Worm (Caenorhabditis elegans) whole organism, L4 larva: ENCODE data around the gene txdc-9.

Experiments
- cey-2 ChIP-seq: sonication (generic microtip); optimal IDR thresholded peaks from 3 replicates; lab custom pipeline; 2017; ENCODE audit warnings: missing genetic modification characterization, mild to moderate bottlenecking, missing compliant biosample characterization, antibody characterized with exemption, borderline replicate concordance; ENCODE audit not compliant: insufficient read depth
- fos-1 ChIP-seq: fragments of 150-350 bp; optimal IDR thresholded peaks from 2 replicates; lab custom pipeline; 2014; ENCODE audit warnings: missing biosample characterization, missing genetic modification characterization
- lin-13 ChIP-seq: fragments of 150-350 bp; optimal IDR thresholded peaks from 2 replicates; lab custom pipeline; 2014; ENCODE audit warnings: missing biosample characterization, missing genetic modification reagents, missing genetic modification characterization
- mdl-1 ChIP-seq, 2 experiments: fragments of 150-350 bp in 1 of 2; sonication (generic microtip) in 1 of 2; optimal IDR thresholded peaks; 2 replicates each; lab custom pipeline; 2014 to 2017; ENCODE audit warnings: missing biosample characterization in 2 of 2, missing genetic modification characterization in 2 of 2
- nhr-10 ChIP-seq: fragments of 150-350 bp; optimal IDR thresholded peaks from 2 replicates; lab custom pipeline; 2014; ENCODE audit warnings: missing biosample characterization, missing genetic modification characterization
- nhr-11 ChIP-seq: fragments of 150-350 bp; optimal IDR thresholded peaks from 2 replicates; lab custom pipeline; 2014; ENCODE audit warnings: missing biosample characterization, missing genetic modification characterization
- nhr-77 ChIP-seq: fragments of 150-350 bp; optimal IDR thresholded peaks from 2 replicates; lab custom pipeline; 2014; ENCODE audit warnings: missing biosample characterization, missing genetic modification characterization
- pha-4 ChIP-seq, 2 experiments: fragments of 150-350 bp in 1 of 2; fragments of 200-800 bp in 1 of 2; sonication (Bioruptor generic) in 1 of 2; IDR thresholded peaks in 1 of 2; optimal IDR thresholded peaks in 1 of 2; 2 replicates each; pipeline versions ENCODE4 v1.3.6 to Lab custom; 2014 to 2022; ENCODE audit warnings: missing genetic modification characterization in 2 of 2, missing genetic modification reagents in 2 of 2, missing biosample characterization in 1 of 2, missing compliant biosample characterization in 1 of 2
- pqm-1 ChIP-seq: sonication (generic microtip); optimal IDR thresholded peaks from 2 replicates; lab custom pipeline; 2017; ENCODE audit warnings: missing biosample characterization, missing genetic modification characterization
- skn-1 ChIP-seq: fragments of 150-350 bp; optimal IDR thresholded peaks from 2 replicates; lab custom pipeline; 2014; ENCODE audit warnings: missing biosample characterization, missing genetic modification characterization
- snpc-4 ChIP-seq: fragments of 150-350 bp; optimal IDR thresholded peaks from 2 replicates; lab custom pipeline; 2014; ENCODE audit warnings: missing biosample characterization, missing genetic modification characterization
- unc-62 ChIP-seq, 3 experiments: fragments of 150-350 bp in 1 of 3; sonication (generic microtip); optimal IDR thresholded peaks in 2 of 3; peaks in 1 of 3; 1 replicate in 1 of 3; 2 replicates in 2 of 3; lab custom pipeline; 2014 to 2017; ENCODE audit warnings: missing biosample characterization in 3 of 3, missing genetic modification characterization in 3 of 3, missing genetic modification reagents in 3 of 3, missing genotype in 1 of 3

- TF ChIP-seq mdl-1 (tag; optimal IDR thresholded peaks at IDR 0.05; lab: Kevin White, UChicago) = no peak
- no peak for TF ChIP-seq pqm-1 (tag; lab: Kevin White, UChicago)
- TF ChIP-seq nhr-10 (tag; lab: Kevin White, UChicago) = no peak
- TF ChIP-seq pha-4 (GFP tag; IDR thresholded peaks at IDR 0.05; lab: Robert Waterston, UW) = no peak
- TF ChIP-seq pha-4 (tag; optimal IDR thresholded peaks at IDR 0.05; lab: Kevin White, UChicago) = no peak
- TF ChIP-seq nhr-77 (tag; lab: Kevin White, UChicago) = no peak
- no peak for TF ChIP-seq skn-1 (tag; lab: Kevin White, UChicago)
- TF ChIP-seq fos-1 (tag; lab: Kevin White, UChicago) = no peak
- no peak for TF ChIP-seq lin-13 (GFP tag; lab: Kevin White, UChicago)
- TF ChIP-seq snpc-4 (tag; lab: Kevin White, UChicago) = no peak
- no peak for TF ChIP-seq nhr-11 (tag; lab: Kevin White, UChicago)
- no peak for TF ChIP-seq unc-62 (GFP tag; optimal IDR thresholded peaks at IDR 0.05 in 1 of 2; lab: Kevin White, UChicago)
- no peak for TF ChIP-seq unc-62 (tag; optimal IDR thresholded peaks at IDR 0.05; lab: Kevin White, UChicago)
- TF ChIP-seq cey-2 = no peak
These were observed 25.1 kb upstream of the txdc-9 start, which contains the start of gene let-756 for ce11 chrIII:6406829-6407228.
